Fruit fly (Drosophila melanogaster): Measurements from ENCODE around the gene CG42521.

Gene CG42521

DNA sequence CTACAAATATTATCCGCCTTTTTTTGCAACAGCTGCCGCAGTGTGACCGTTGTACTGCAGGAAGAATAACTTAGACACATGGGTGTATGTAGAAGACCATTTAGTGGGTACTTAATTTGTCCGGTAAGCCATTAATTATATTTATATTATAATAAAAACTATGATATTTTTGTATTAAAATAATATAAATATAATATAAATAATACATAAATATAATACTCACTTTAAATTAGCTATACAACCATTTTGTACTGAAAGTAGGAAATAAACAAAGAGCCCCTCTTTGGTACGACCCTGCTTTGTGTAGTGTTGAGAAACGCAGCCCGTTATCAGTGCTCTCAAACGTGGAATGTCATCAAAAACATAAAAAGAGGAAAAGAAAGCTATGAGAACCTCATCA lies 14.4 kb upstream of the CG42521 start, which contains the start of gene Cnep1r2 (continued):
- TF ChIP-seq sim (GFP tag; IDR thresholded peaks at IDR 0.05) (peak; percentile 88), onecut (GFP tag; IDR thresholded peaks at IDR 0.05) (peak; percentile 80), CG4854 (GFP tag; optimal IDR thresholded peaks at IDR 0.05) (peak; percentile 61)

dm6 chr3L:10630885-10631359 lies 7.5 kb upstream of the CG42521 start, which contains the start of the genes CG42535, CG34001 and hay:
TSS of gene CG42535 (minus strand) at chr3L:10630935.
TSS of gene CG34001 (plus strand) at chr3L:10631079.
TSS of gene hay (plus strand) at chr3L:10631079.
- TF ChIP-seq jing (GFP tag; optimal IDR thresholded peaks at IDR 0.05) (no peak), fd64A (GFP tag; optimal IDR thresholded peaks at IDR 0.05) (no peak), Abd-B (GFP tag; optimal IDR thresholded peaks at IDR 0.05) (no peak), CG30431 (GFP tag; optimal IDR thresholded peaks at IDR 0.05) (no peak), CG4730 (GFP tag; IDR thresholded peaks at IDR 0.05) (0 out of 2 replicates have a peak, but pooled peaks have one; percentile 14), Dp (GFP tag; optimal IDR thresholded peaks at IDR 0.05) (peak; percentile 84), B-H1 (GFP tag; IDR thresholded peaks at IDR 0.05) (no peak), CG4424 (GFP tag; optimal IDR thresholded peaks at IDR 0.05) (no peak), CG18764 (GFP tag; optimal IDR thresholded peaks at IDR 0.05) (no peak), CG1647 (GFP tag; optimal IDR thresholded peaks at IDR 0.05) (no peak), run (tag; optimal IDR thresholded peaks at IDR 0.05) (no peak), C15 (GFP tag; IDR thresholded peaks at IDR 0.05) (no peak), Doc2 (GFP tag; IDR thresholded peaks at IDR 0.05) (no peak), Ets65A (GFP tag) (peak; percentile 62), CG9609 (GFP tag; optimal IDR thresholded peaks at IDR 0.05) (no peak), sens (GFP tag) (peak; percentile 87), lmd (GFP tag; IDR thresholded peaks at IDR 0.05) (no peak), Side (GFP tag; optimal IDR thresholded peaks at IDR 0.05) (no peak), Hmr (GFP tag; optimal IDR thresholded peaks at IDR 0.05) (peak; percentile 6), YL-1 (GFP tag; optimal IDR thresholded peaks at IDR 0.05) (peak; percentile 69), Fer3 (tag; optimal IDR thresholded peaks at IDR 0.05) (no peak), BtbVII (GFP tag; optimal IDR thresholded peaks at IDR 0.05) (no peak), Hsf (GFP tag; optimal IDR thresholded peaks at IDR 0.05) (no peak), CG11504 (tag; optimal IDR thresholded peaks at IDR 0.05) (no peak), ab (GFP tag; optimal IDR thresholded peaks at IDR 0.05) (no peak), ind (GFP tag; optimal IDR thresholded peaks at IDR 0.05) (no peak), CG8478 (optimal IDR thresholded peaks at IDR 0.05) (no peak), sug (tag; optimal IDR thresholded peaks at IDR 0.05) (no peak), Gug (GFP tag; IDR thresholded peaks at IDR 0.05) (no peak), CG14710 (tag; optimal IDR thresholded peaks at IDR 0.05) (peak; percentile 63), Mrtf (GFP tag; IDR thresholded peaks at IDR 0.05) (no peak), MBD-R2 (GFP tag; IDR thresholded peaks at IDR 0.05) (peak; percentile 63), CG13775 (GFP tag; optimal IDR thresholded peaks at IDR 0.05) (no peak), ato (GFP tag; IDR thresholded peaks at IDR 0.05; ENCODE audit: partially characterized antibody) (no peak), tgo (GFP tag; IDR thresholded peaks at IDR 0.05) (no peak), CG10654 (GFP tag; optimal IDR thresholded peaks at IDR 0.05) (no peak), CG12236 (GFP tag; optimal IDR thresholded peaks at IDR 0.05) (no peak), Lim3 (GFP tag; IDR thresholded peaks at IDR 0.05) (no peak), CG7556 (GFP tag; optimal IDR thresholded peaks at IDR 0.05) (no peak), nau (GFP tag; optimal IDR thresholded peaks at IDR 0.05) (no peak), vfl (GFP tag; optimal IDR thresholded peaks at IDR 0.05) (no peak), CG8359 (GFP tag; optimal IDR thresholded peaks at IDR 0.05; ENCODE audit: borderline replicate concordance) (no peak), Hr78 (GFP tag; optimal IDR thresholded peaks at IDR 0.05) (no peak), CG11085 (GFP tag; IDR thresholded peaks at IDR 0.05) (no peak), CG34224 (GFP tag; IDR thresholded peaks at IDR 0.05; ENCODE audit: partially characterized antibody) (peak; percentile 26; the same call in 1 of the 3 replicates), CG2120 (GFP tag; optimal IDR thresholded peaks at IDR 0.05) (peak; percentile 55), Lpt (GFP tag; optimal IDR thresholded peaks at IDR 0.05) (no peak), Xbp1 (GFP tag; optimal IDR thresholded peaks at IDR 0.05) (no peak)
